Fruit fly (Drosophila melanogaster): ENCODE data around the gene CG7945.

dm6 chr3L:15513726-15514125 is 10.2 kb downstream of the CG7945 start:
- no peak for TF ChIP-seq Snoo (tag; optimal IDR thresholded peaks at IDR 0.05)
- TF ChIP-seq rn (GFP tag; IDR thresholded peaks at IDR 0.05), result no peak
- TF ChIP-seq CG4496 (GFP tag; IDR thresholded peaks at IDR 0.05), result no peak

All from whole organism, pupa.